Worm (Caenorhabditis elegans) whole organism, L2 larva: ENCODE data around the gene F38B6.2.
A peak's percentile ranks its signal among the peaks of the same experiment; 100 is the strongest.

ENCODE experiments used
- C34F6.9 ChIP-seq: fragments of 150-350 bp; optimal IDR thresholded peaks from 2 replicates; lab custom pipeline; 2014; ENCODE audit warnings: missing biosample characterization, missing genetic modification characterization
- F13H6.1 ChIP-seq: sonication (generic microtip); optimal IDR thresholded peaks from 2 replicates; lab custom pipeline; 2016; ENCODE audit warnings: missing genetic modification characterization, missing compliant biosample characterization
- R02D3.7 ChIP-seq: fragments of 150-350 bp; optimal IDR thresholded peaks from 2 replicates; lab custom pipeline; 2014; ENCODE audit warnings: missing biosample characterization, missing genetic modification characterization
- Y55F3AM.14 ChIP-seq: fragments of 200-800 bp; sonication (Bioruptor generic); optimal IDR thresholded peaks from 2 replicates; lab custom pipeline; 2018; ENCODE audit warnings: mild to moderate bottlenecking, missing genetic modification characterization, missing compliant biosample characterization
- ZK546.5 ChIP-seq: sonication (generic microtip); optimal IDR thresholded peaks from 2 replicates; lab custom pipeline; 2017; ENCODE audit warnings: missing biosample characterization, missing genetic modification characterization
- alr-1 ChIP-seq: fragments of 150-350 bp; optimal IDR thresholded peaks from 2 replicates; lab custom pipeline; 2014; ENCODE audit warnings: missing biosample characterization, missing genetic modification characterization
- aly-2 ChIP-seq: fragments of 150-350 bp; optimal IDR thresholded peaks from 2 replicates; lab custom pipeline; 2014; ENCODE audit warnings: missing biosample characterization, missing genetic modification characterization
- ama-1 ChIP-seq: fragments of 150-350 bp; optimal IDR thresholded peaks from 2 replicates; lab custom pipeline; 2018; ENCODE audit warnings: inconsistent platforms
- blmp-1 ChIP-seq: sonication (generic microtip); optimal IDR thresholded peaks from 2 replicates; lab custom pipeline; 2017; ENCODE audit warnings: missing genetic modification characterization, mild to moderate bottlenecking, missing compliant biosample characterization, antibody characterized with exemption, moderate library complexity; ENCODE audit not compliant: insufficient read depth
- ceh-16 ChIP-seq: fragments of 150-350 bp; optimal IDR thresholded peaks from 2 replicates; lab custom pipeline; 2014; ENCODE audit warnings: missing biosample characterization, missing genetic modification characterization
- ceh-82 ChIP-seq: fragments of 150-350 bp; optimal IDR thresholded peaks from 2 replicates; lab custom pipeline; 2014; ENCODE audit warnings: missing biosample characterization, missing genetic modification characterization
- crh-2 ChIP-seq: sonication (generic microtip); optimal IDR thresholded peaks from 2 replicates; lab custom pipeline; 2017; ENCODE audit warnings: missing biosample characterization, missing genetic modification characterization
- dmd-4 ChIP-seq: sonication (generic microtip); optimal IDR thresholded peaks from 2 replicates; lab custom pipeline; 2017; ENCODE audit warnings: missing biosample characterization, missing genetic modification characterization
- egl-27 ChIP-seq: sonication (generic microtip); optimal IDR thresholded peaks from 3 replicates; lab custom pipeline; 2017; ENCODE audit warnings: missing biosample characterization, missing genetic modification reagents, missing genetic modification characterization
- elt-1 ChIP-seq: fragments of 150-350 bp; optimal IDR thresholded peaks from 2 replicates; lab custom pipeline; 2014; ENCODE audit warnings: missing biosample characterization, missing genetic modification characterization
- elt-3 ChIP-seq: sonication (generic microtip); optimal IDR thresholded peaks from 2 replicates; lab custom pipeline; 2017; ENCODE audit warnings: missing biosample characterization, missing genetic modification characterization
- fos-1 ChIP-seq: fragments of 150-350 bp; optimal IDR thresholded peaks from 2 replicates; lab custom pipeline; 2014; ENCODE audit warnings: missing biosample characterization, missing genetic modification characterization
- gmeb-1 ChIP-seq: fragments of 150-350 bp; optimal IDR thresholded peaks from 2 replicates; lab custom pipeline; 2014; ENCODE audit warnings: missing biosample characterization, missing genetic modification characterization
- lin-11 ChIP-seq: fragments of 150-350 bp; sonication (generic microtip); optimal IDR thresholded peaks from 2 replicates; lab custom pipeline; 2014; ENCODE audit warnings: missing biosample characterization, missing genetic modification characterization, inconsistent platforms, mixed read lengths
- lin-13 ChIP-seq: fragments of 150-350 bp; optimal IDR thresholded peaks from 2 replicates; lab custom pipeline; 2014; ENCODE audit warnings: missing biosample characterization, missing genetic modification reagents, missing genetic modification characterization
- lin-39 ChIP-seq: fragments of 150-350 bp; optimal IDR thresholded peaks from 2 replicates; lab custom pipeline; 2014; ENCODE audit warnings: missing biosample characterization, missing genetic modification reagents, missing genetic modification characterization
- lsy-2 ChIP-seq, 2 experiments: fragments of 150-350 bp in 1 of 2; sonication (generic microtip) in 1 of 2; optimal IDR thresholded peaks; 2 replicates each; lab custom pipeline; 2014 to 2017; ENCODE audit warnings: missing biosample characterization in 2 of 2, missing genetic modification characterization in 2 of 2
- mab-5 ChIP-seq: fragments of 150-350 bp; optimal IDR thresholded peaks from 2 replicates; lab custom pipeline; 2014; ENCODE audit warnings: missing biosample characterization, missing genetic modification characterization
- mbf-1 ChIP-seq: sonication (generic microtip); optimal IDR thresholded peaks from 2 replicates; lab custom pipeline; 2017; ENCODE audit warnings: missing biosample characterization, missing genetic modification characterization
- mdl-1 ChIP-seq, 2 experiments: fragments of 150-350 bp in 1 of 2; sonication (generic microtip) in 1 of 2; optimal IDR thresholded peaks; 2 replicates each; lab custom pipeline; 2017; ENCODE audit warnings: missing biosample characterization in 2 of 2, missing genetic modification characterization in 2 of 2
- nhr-10 ChIP-seq: sonication (generic microtip); optimal IDR thresholded peaks from 2 replicates; lab custom pipeline; 2017; ENCODE audit warnings: missing biosample characterization, missing genetic modification characterization
- nhr-11 ChIP-seq: fragments of 150-350 bp; optimal IDR thresholded peaks from 2 replicates; lab custom pipeline; 2014; ENCODE audit warnings: missing biosample characterization, missing genetic modification characterization
- nhr-12 ChIP-seq: fragments of 150-350 bp; optimal IDR thresholded peaks from 2 replicates; lab custom pipeline; 2014; ENCODE audit warnings: missing biosample characterization, missing genetic modification characterization
- nhr-129 ChIP-seq: fragments of 150-350 bp; optimal IDR thresholded peaks from 2 replicates; lab custom pipeline; 2014; ENCODE audit warnings: missing biosample characterization, missing genetic modification characterization
- nhr-21 ChIP-seq: fragments of 150-350 bp; optimal IDR thresholded peaks from 2 replicates; lab custom pipeline; 2014; ENCODE audit warnings: missing biosample characterization, missing genetic modification characterization
- nhr-23 ChIP-seq: fragments of 150-350 bp; optimal IDR thresholded peaks from 2 replicates; lab custom pipeline; 2014; ENCODE audit warnings: missing biosample characterization, missing genetic modification reagents, missing genetic modification characterization
- nhr-237 ChIP-seq: fragments of 150-350 bp; optimal IDR thresholded peaks from 2 replicates; lab custom pipeline; 2014; ENCODE audit warnings: missing biosample characterization, missing genetic modification characterization
- nhr-25 ChIP-seq: fragments of 150-350 bp; sonication (generic microtip); optimal IDR thresholded peaks from 3 replicates; lab custom pipeline; 2014; ENCODE audit warnings: missing biosample characterization, missing genetic modification characterization
- nhr-6 ChIP-seq: fragments of 150-350 bp; optimal IDR thresholded peaks from 2 replicates; lab custom pipeline; 2014; ENCODE audit warnings: missing biosample characterization, missing genetic modification characterization
- nhr-77 ChIP-seq: fragments of 150-350 bp; optimal IDR thresholded peaks from 2 replicates; lab custom pipeline; 2014; ENCODE audit warnings: missing biosample characterization, missing genetic modification characterization
- peb-1 ChIP-seq: fragments of 150-350 bp; optimal IDR thresholded peaks from 2 replicates; lab custom pipeline; 2014; ENCODE audit warnings: missing biosample characterization, missing genetic modification characterization
- sem-4 ChIP-seq: fragments of 150-350 bp; optimal IDR thresholded peaks from 2 replicates; lab custom pipeline; 2014; ENCODE audit warnings: missing biosample characterization, missing genetic modification reagents, missing genetic modification characterization
- skn-1 ChIP-seq: sonication (generic microtip); optimal IDR thresholded peaks from 2 replicates; lab custom pipeline; 2017; ENCODE audit warnings: missing biosample characterization, missing genetic modification characterization
- sma-3 ChIP-seq: sonication (generic microtip); optimal IDR thresholded peaks from 2 replicates; lab custom pipeline; 2016; ENCODE audit warnings: missing genetic modification reagents, missing genetic modification characterization, missing compliant biosample characterization
- sma-9 ChIP-seq, 2 experiments: fragments of 150-350 bp in 1 of 2; sonication (generic microtip) in 1 of 2; optimal IDR thresholded peaks; 2 replicates each; lab custom pipeline; 2014 to 2016; ENCODE audit warnings: missing genetic modification characterization in 2 of 2, mild to moderate bottlenecking in 1 of 2, missing biosample characterization in 1 of 2, missing compliant biosample characterization in 1 of 2, missing genetic modification reagents in 1 of 2, moderate library complexity in 1 of 2
- snpc-4 ChIP-seq: fragments of 150-350 bp; optimal IDR thresholded peaks from 2 replicates; lab custom pipeline; 2014; ENCODE audit warnings: missing biosample characterization, missing genetic modification characterization
- unc-39 ChIP-seq: fragments of 150-350 bp; optimal IDR thresholded peaks from 2 replicates; lab custom pipeline; 2014; ENCODE audit warnings: missing biosample characterization, missing genetic modification characterization
- unc-55 ChIP-seq: fragments of 150-350 bp; sonication (generic microtip); optimal IDR thresholded peaks from 3 replicates; lab custom pipeline; 2014; ENCODE audit warnings: missing biosample characterization, missing genetic modification reagents, missing genetic modification characterization
- unc-62 ChIP-seq: fragments of 150-350 bp; optimal IDR thresholded peaks from 2 replicates; lab custom pipeline; 2014; ENCODE audit warnings: missing biosample characterization, missing genetic modification reagents, missing genetic modification characterization
- zag-1 ChIP-seq: fragments of 150-350 bp; optimal IDR thresholded peaks from 2 replicates; lab custom pipeline; 2014; ENCODE audit warnings: missing biosample characterization, missing genetic modification characterization
- ztf-1 ChIP-seq: fragments of 200-800 bp; sonication (Bioruptor generic); conservative IDR thresholded peaks from 2 replicates; pipeline ENCODE4 v1.3.6; 2022; ENCODE audit warnings: missing genetic modification characterization, missing compliant biosample characterization
- ztf-11 ChIP-seq: sonication (generic microtip); optimal IDR thresholded peaks from 2 replicates; lab custom pipeline; 2017; ENCODE audit warnings: missing biosample characterization, missing genetic modification characterization
- ztf-4 ChIP-seq: fragments of 150-350 bp; optimal IDR thresholded peaks from 2 replicates; lab custom pipeline; 2014; ENCODE audit warnings: missing biosample characterization, missing genetic modification characterization

F38B6.2 gene

DNA sequence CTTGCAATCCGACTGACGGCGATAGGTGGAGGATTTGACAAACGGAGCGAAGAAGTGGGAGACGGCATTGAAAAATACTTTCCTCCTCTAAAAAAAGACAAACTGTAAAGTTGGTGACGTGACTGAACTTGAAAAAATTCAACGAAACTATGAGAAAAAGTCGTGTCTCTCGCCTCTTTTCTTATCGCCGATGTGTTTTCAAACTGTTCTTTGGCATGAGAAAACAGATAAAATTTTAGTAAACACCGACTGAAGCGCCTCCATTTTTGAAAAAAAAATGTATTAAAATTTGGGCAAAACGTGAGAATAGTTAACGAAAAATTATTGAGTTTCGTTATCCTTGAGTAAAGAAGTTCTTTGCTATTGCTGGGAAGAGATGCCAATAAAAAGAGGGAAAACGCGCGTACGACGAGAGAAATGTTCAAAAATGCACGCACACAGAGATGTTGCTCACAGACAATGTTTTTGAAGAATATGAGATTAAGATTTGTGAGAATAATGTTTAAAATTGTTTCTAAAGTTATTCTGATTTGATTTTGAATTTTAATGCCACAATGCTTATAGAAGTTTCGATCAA lies 30.6 kb downstream of the F38B6.2 start:
- TF ChIP-seq C34F6.9 (tag; lab: Kevin White, UChicago): peak; percentile 33
- peak; percentile 38 for TF ChIP-seq nhr-129
- no peak for TF ChIP-seq mab-5 (tag; lab: Kevin White, UChicago)
- no peak for TF ChIP-seq egl-27
- peak; percentile 23 for TF ChIP-seq fos-1
- TF ChIP-seq mdl-1 (tag; optimal IDR thresholded peaks at IDR 0.05; lab: Kevin White, UChicago): peak; percentile 65 to 70
- no peak for TF ChIP-seq R02D3.7 (tag; lab: Kevin White, UChicago)
- TF ChIP-seq unc-55 (GFP tag; lab: Kevin White, UChicago): peak; percentile 55
- TF ChIP-seq crh-2 (tag; lab: Kevin White, UChicago): peak; percentile 42
- peak; percentile 26 for TF ChIP-seq sma-9 (GFP tag; optimal IDR thresholded peaks at IDR 0.05; lab: Kevin White, UChicago)
- TF ChIP-seq sma-9 (tag; optimal IDR thresholded peaks at IDR 0.05; lab: Kevin White, UChicago): no peak

- no peak for TF ChIP-seq nhr-6
- TF ChIP-seq lin-11: no peak
- no peak for TF ChIP-seq unc-39 (tag; lab: Kevin White, UChicago)
- peak; percentile 55 for TF ChIP-seq C34F6.9 (tag; lab: Kevin White, UChicago)
- TF ChIP-seq dmd-4 (tag; lab: Kevin White, UChicago): no peak
- peak; percentile 20 for TF ChIP-seq crh-2 (tag; lab: Kevin White, UChicago)
- TF ChIP-seq zag-1: peak; percentile 36
- TF ChIP-seq nhr-237 (tag; lab: Kevin White, UChicago): no peak
- TF ChIP-seq nhr-21 (tag; lab: Kevin White, UChicago): no peak
- TF ChIP-seq sem-4 (tag; lab: Kevin White, UChicago): no peak
- no peak for TF ChIP-seq ZK546.5 (tag; lab: Kevin White, UChicago)
- TF ChIP-seq nhr-23 (tag; lab: Kevin White, UChicago): no peak
- no peak for TF ChIP-seq elt-3
- TF ChIP-seq nhr-129: peak; percentile 61
- no peak for TF ChIP-seq aly-2 (tag; lab: Kevin White, UChicago)
- peak; percentile 10 for TF ChIP-seq unc-55 (GFP tag; lab: Kevin White, UChicago)
- no peak for TF ChIP-seq fos-1
- no peak for TF ChIP-seq Y55F3AM.14 (GFP tag; lab: Kevin White, UChicago)
- no peak for TF ChIP-seq nhr-10 (tag; lab: Kevin White, UChicago)
- no peak for TF ChIP-seq ztf-11 (tag; lab: Kevin White, UChicago)
- TF ChIP-seq mab-5 (tag; lab: Kevin White, UChicago): no peak
- no peak for TF ChIP-seq nhr-77
- TF ChIP-seq lin-13 (GFP tag; lab: Kevin White, UChicago): no peak
- no peak for TF ChIP-seq ztf-4 (tag; lab: Kevin White, UChicago)
- TF ChIP-seq unc-62 (GFP tag; lab: Kevin White, UChicago): no peak
- TF ChIP-seq peb-1 (tag; lab: Kevin White, UChicago): no peak
- TF ChIP-seq mbf-1 (tag; lab: Kevin White, UChicago): no peak
- no peak for TF ChIP-seq ama-1 (lab: Kevin White, UChicago)
- no peak for TF ChIP-seq ztf-1 (GFP tag; lab: Robert Waterston, UW)
- no peak for TF ChIP-seq F13H6.1 (tag; lab: Kevin White, UChicago)
- TF ChIP-seq lin-39: no peak
- TF ChIP-seq ceh-82 (tag; lab: Kevin White, UChicago): no peak
- TF ChIP-seq lsy-2 (tag; optimal IDR thresholded peaks at IDR 0.05; lab: Kevin White, UChicago): peak in 1 of 2 experiments; percentile 41
- no peak for TF ChIP-seq nhr-12
- TF ChIP-seq mdl-1 (tag; optimal IDR thresholded peaks at IDR 0.05; lab: Kevin White, UChicago): peak; percentile 3 to 65
- TF ChIP-seq nhr-11 (tag; lab: Kevin White, UChicago): no peak
- TF ChIP-seq egl-27: no peak
- TF ChIP-seq sma-9 (GFP tag; optimal IDR thresholded peaks at IDR 0.05; lab: Kevin White, UChicago): peak; percentile 27
- TF ChIP-seq sma-9 (tag; optimal IDR thresholded peaks at IDR 0.05; lab: Kevin White, UChicago): no peak
- no peak for TF ChIP-seq snpc-4 (tag; lab: Kevin White, UChicago)
- no peak for TF ChIP-seq sma-3 (GFP tag; lab: Kevin White, UChicago)
- no peak for TF ChIP-seq ceh-16 (tag; lab: Kevin White, UChicago)
- no peak for TF ChIP-seq skn-1
- TF ChIP-seq alr-1: no peak
- TF ChIP-seq blmp-1 (tag; lab: Kevin White, UChicago): no peak
- no peak for TF ChIP-seq elt-1
- TF ChIP-seq nhr-25: no peak
- no peak for TF ChIP-seq R02D3.7 (tag; lab: Kevin White, UChicago)
- TF ChIP-seq gmeb-1: no peak
Measured at ce11 chrX:6729593-6729992, 31.3 kb downstream of the F38B6.2 start, which contains the start of gene K11G12.6. Gene K11G12.6, minus strand, starts transcription at chrX:6729657.
